Worm (Caenorhabditis elegans) whole organism, early embryonic: ENCODE results near the gene lbp-1.

Experiments used
- aly-1 ChIP-seq: sonication (generic microtip); optimal IDR thresholded peaks from 2 replicates; lab custom pipeline; 2016; ENCODE audit warnings: missing genetic modification characterization, missing compliant biosample characterization
- ama-1 ChIP-seq: fragments of 150-350 bp; optimal IDR thresholded peaks from 2 replicates; lab custom pipeline; 2014
- hmbx-1 ChIP-seq: sonication (generic microtip); optimal IDR thresholded peaks from 2 replicates; lab custom pipeline; 2016; ENCODE audit warnings: mild to moderate bottlenecking, missing genetic modification characterization, missing compliant biosample characterization
- hmg-4 ChIP-seq: fragments of 200-800 bp; sonication (Bioruptor generic); optimal IDR thresholded peaks from 2 replicates; lab custom pipeline; 2018; ENCODE audit warnings: mild to moderate bottlenecking, missing genetic modification characterization, missing compliant biosample characterization
- pes-1 ChIP-seq: fragments of 200-800 bp; sonication (Bioruptor generic); IDR thresholded peaks from 2 replicates; pipeline ENCODE4 v1.3.6; 2022; ENCODE audit warnings: missing genetic modification reagents, missing genetic modification characterization, missing compliant biosample characterization
- scrt-1 ChIP-seq: fragments of 200-800 bp; sonication (Bioruptor generic); IDR thresholded peaks from 2 replicates; pipeline ENCODE4 v1.3.6; 2022; ENCODE audit warnings: missing genetic modification characterization, missing compliant biosample characterization
- tbx-11 ChIP-seq: fragments of 200-800 bp; sonication (Bioruptor generic); IDR thresholded peaks from 2 replicates; pipeline ENCODE4 v1.3.6; 2022; ENCODE audit warnings: missing genetic modification characterization, missing compliant biosample characterization

ce11 chrX:3304068-3304467 is 45.1 kb downstream of the lbp-1 start, which contains the start of gene F11D5.7:
- TF ChIP-seq pes-1 (GFP tag; lab: Robert Waterston, UW) = no peak
- no peak for TF ChIP-seq ama-1 (lab: Kevin White, UChicago)
- no peak for TF ChIP-seq scrt-1 (GFP tag; lab: Robert Waterston, UW)
- no peak for TF ChIP-seq tbx-11 (GFP tag; lab: Robert Waterston, UW)
- no peak for TF ChIP-seq aly-1 (tag; lab: Kevin White, UChicago)
- no peak for TF ChIP-seq hmbx-1
- no peak for TF ChIP-seq hmg-4
